Worm (Caenorhabditis elegans) whole organism, young adult: Measurements from ENCODE around the gene Y38F1A.7.
A peak's percentile ranks its signal among the peaks of the same experiment; 100 is the strongest.

Experiments used
- B0019.2 ChIP-seq: fragments of 200-800 bp; sonication (Bioruptor generic); conservative IDR thresholded peaks from 2 replicates; pipeline ENCODE4 v1.3.6; 2022; ENCODE audit warnings: missing genetic modification reagents, missing genetic modification characterization, missing compliant biosample characterization
- D2030.7 ChIP-seq: fragments of 200-800 bp; sonication (Bioruptor generic); IDR thresholded peaks from 2 replicates; pipeline ENCODE4 v1.3.6; 2022; ENCODE audit warnings: missing genetic modification reagents, missing genetic modification characterization, missing compliant biosample characterization
- F10E7.11 ChIP-seq: sonication (generic microtip); optimal IDR thresholded peaks from 2 replicates; lab custom pipeline; 2017; ENCODE audit warnings: mild to moderate bottlenecking, missing genetic modification characterization, moderate library complexity, missing compliant biosample characterization
- F37B4.10 ChIP-seq: fragments of 200-800 bp; sonication (Bioruptor generic); IDR thresholded peaks from 2 replicates; pipeline ENCODE4 v1.3.6; 2022; ENCODE audit warnings: missing genetic modification characterization, missing compliant biosample characterization
- K11D2.4 ChIP-seq: fragments of 200-800 bp; sonication (Bioruptor generic); IDR thresholded peaks from 2 replicates; pipeline ENCODE4 v1.3.6; 2022; ENCODE audit warnings: missing genetic modification reagents, missing genetic modification characterization, missing compliant biosample characterization
- Y95B8A.8 ChIP-seq: fragments of 200-800 bp; sonication (Bioruptor generic); IDR thresholded peaks from 2 replicates; pipeline ENCODE4 v1.3.6; 2022; ENCODE audit warnings: missing genetic modification reagents, missing genetic modification characterization, missing compliant biosample characterization
- aptf-2 ChIP-seq: fragments of 200-800 bp; sonication (Bioruptor generic); conservative IDR thresholded peaks from 2 replicates; pipeline ENCODE4 v1.3.6; 2022; ENCODE audit warnings: missing genetic modification reagents, missing genetic modification characterization, missing compliant biosample characterization
- athp-1 ChIP-seq: sonication (generic microtip); optimal IDR thresholded peaks from 2 replicates; lab custom pipeline; 2017; ENCODE audit warnings: mild to moderate bottlenecking, missing genetic modification characterization, missing compliant biosample characterization
- cebp-1 ChIP-seq, 2 experiments: fragments of 200-800 bp in 1 of 2; sonication (Bioruptor generic) in 1 of 2; sonication (generic microtip) in 1 of 2; IDR thresholded peaks in 1 of 2; optimal IDR thresholded peaks in 1 of 2; 2 replicates each; pipeline versions ENCODE4 v1.3.6 to Lab custom; 2017 to 2022; ENCODE audit warnings: missing compliant biosample characterization in 2 of 2, missing genetic modification characterization in 2 of 2, mild to moderate bottlenecking in 1 of 2, missing genetic modification reagents in 1 of 2, moderate library complexity in 1 of 2
- ceh-100 ChIP-seq: fragments of 200-800 bp; sonication (Bioruptor generic); IDR thresholded peaks from 2 replicates; pipeline ENCODE4 v1.3.6; 2022; ENCODE audit warnings: missing genetic modification reagents, missing genetic modification characterization, missing compliant biosample characterization
- ceh-58 ChIP-seq: fragments of 200-800 bp; sonication (Bioruptor generic); IDR thresholded peaks from 2 replicates; pipeline ENCODE4 v1.3.6; 2022; ENCODE audit warnings: missing genetic modification characterization, missing compliant biosample characterization
- die-1 ChIP-seq: sonication (generic microtip); optimal IDR thresholded peaks from 2 replicates; lab custom pipeline; 2016; ENCODE audit warnings: missing genotype, mild to moderate bottlenecking, missing genetic modification characterization, missing compliant biosample characterization
- dox-1 ChIP-seq: fragments of 200-800 bp; sonication (Bioruptor generic); IDR thresholded peaks from 2 replicates; pipeline ENCODE4 v1.3.6; 2022; ENCODE audit warnings: missing genetic modification reagents, missing genetic modification characterization, missing compliant biosample characterization
- dpl-1 ChIP-seq: fragments of 150-350 bp; optimal IDR thresholded peaks from 2 replicates; lab custom pipeline; 2014; ENCODE audit warnings: missing biosample characterization, missing genetic modification reagents, missing genetic modification characterization
- egl-18 ChIP-seq: fragments of 200-800 bp; sonication (Bioruptor generic); IDR thresholded peaks from 2 replicates; pipeline ENCODE4 v1.3.6; 2022; ENCODE audit warnings: missing genetic modification reagents, missing genetic modification characterization, missing compliant biosample characterization
- hlh-26 ChIP-seq: fragments of 200-800 bp; sonication (Bioruptor generic); conservative IDR thresholded peaks from 2 replicates; pipeline ENCODE4 v1.3.6; 2022; ENCODE audit warnings: missing genetic modification reagents, missing genetic modification characterization, missing compliant biosample characterization
- hmg-1.2 ChIP-seq: fragments of 200-800 bp; sonication (Bioruptor generic); IDR thresholded peaks from 2 replicates; pipeline ENCODE4 v1.3.6; 2022; ENCODE audit warnings: missing genetic modification reagents, missing genetic modification characterization, missing compliant biosample characterization
- hrde-1 ChIP-seq: sonication (generic microtip); optimal IDR thresholded peaks from 2 replicates; lab custom pipeline; 2016; ENCODE audit warnings: missing genetic modification characterization, mild to moderate bottlenecking, missing compliant biosample characterization, moderate library complexity, missing genotype, missing genetic modification reagents, borderline replicate concordance
- let-607 ChIP-seq, 2 experiments: fragments of 200-800 bp in 1 of 2; sonication (Bioruptor generic) in 1 of 2; sonication (generic microtip) in 1 of 2; optimal IDR thresholded peaks; 2 replicates each; lab custom pipeline; 2016 to 2018; ENCODE audit warnings: mild to moderate bottlenecking in 2 of 2, missing compliant biosample characterization in 2 of 2, missing genetic modification characterization in 2 of 2, moderate library complexity in 2 of 2, missing genotype in 1 of 2
- lin-35 ChIP-seq, 3 experiments: fragments of 150-350 bp in 2 of 3; sonication (generic microtip) in 1 of 3; optimal IDR thresholded peaks; 2 replicates each; lab custom pipeline; 2014 to 2018; ENCODE audit warnings: missing biosample characterization in 3 of 3, missing genetic modification characterization in 3 of 3, missing genetic modification reagents in 3 of 3
- lir-1 ChIP-seq: fragments of 200-800 bp; sonication (Bioruptor generic); conservative IDR thresholded peaks from 2 replicates; pipeline ENCODE4 v1.3.6; 2022; ENCODE audit warnings: missing genetic modification reagents, missing genetic modification characterization, missing compliant biosample characterization
- madf-3 ChIP-seq: fragments of 200-800 bp; sonication (Bioruptor generic); IDR thresholded peaks from 2 replicates; pipeline ENCODE4 v1.3.6; 2022; ENCODE audit warnings: missing genetic modification reagents, missing genetic modification characterization, missing compliant biosample characterization
- mel-28 ChIP-seq: sonication (generic microtip); optimal IDR thresholded peaks from 2 replicates; lab custom pipeline; 2016; ENCODE audit warnings: borderline replicate concordance, mild to moderate bottlenecking, missing genetic modification characterization, missing compliant biosample characterization
- nfya-1 ChIP-seq: sonication (generic microtip); optimal IDR thresholded peaks from 2 replicates; lab custom pipeline; 2017; ENCODE audit warnings: antibody characterized with exemption, missing compliant biosample characterization, missing genetic modification characterization, borderline replicate concordance; ENCODE audit not compliant: insufficient read depth
- nfyb-1 ChIP-seq: fragments of 200-800 bp; sonication (Bioruptor generic); IDR thresholded peaks from 2 replicates; pipeline ENCODE4 v1.3.6; 2022; ENCODE audit warnings: missing genetic modification reagents, missing genetic modification characterization, missing compliant biosample characterization
- nhr-80 ChIP-seq: sonication (generic microtip); optimal IDR thresholded peaks from 2 replicates; lab custom pipeline; 2016; ENCODE audit warnings: missing genetic modification characterization, missing compliant biosample characterization
- snpc-3.4 ChIP-seq: sonication (generic microtip); optimal IDR thresholded peaks from 2 replicates; lab custom pipeline; 2017; ENCODE audit warnings: missing genetic modification characterization, mild to moderate bottlenecking, missing compliant biosample characterization, antibody characterized with exemption, moderate library complexity, missing genotype, missing genetic modification reagents
- snpc-4 ChIP-seq, 5 experiments: fragments of 150-350 bp in 1 of 5; sonication (generic microtip) in 4 of 5; optimal IDR thresholded peaks; 2 replicates each; lab custom pipeline; 2014 to 2018; ENCODE audit warnings: missing genetic modification characterization in 5 of 5, missing biosample characterization in 3 of 5, antibody characterized with exemption in 2 of 5, mild to moderate bottlenecking in 2 of 5, missing compliant biosample characterization in 2 of 5, missing genotype in 2 of 5, moderate library complexity in 2 of 5, missing genetic modification reagents in 1 of 5
- tbx-9 ChIP-seq: sonication (generic microtip); optimal IDR thresholded peaks from 2 replicates; lab custom pipeline; 2016; ENCODE audit warnings: borderline replicate concordance, missing genetic modification characterization, inconsistent platforms, missing compliant biosample characterization
- tlf-1 ChIP-seq: fragments of 200-800 bp; sonication (Bioruptor generic); optimal IDR thresholded peaks from 2 replicates; lab custom pipeline; 2018; ENCODE audit warnings: mild to moderate bottlenecking, missing genetic modification characterization, missing compliant biosample characterization
- unc-62 ChIP-seq: fragments of 150-350 bp; optimal IDR thresholded peaks from 2 replicates; lab custom pipeline; 2014; ENCODE audit warnings: missing biosample characterization, missing genetic modification reagents, missing genetic modification characterization
- zfh-2 ChIP-seq: fragments of 200-800 bp; sonication (Bioruptor generic); conservative IDR thresholded peaks from 2 replicates; pipeline ENCODE4 v1.3.6; 2022; ENCODE audit warnings: missing genetic modification reagents, missing genetic modification characterization, missing compliant biosample characterization
- zim-3 ChIP-seq: sonication (generic microtip); optimal IDR thresholded peaks from 2 replicates; lab custom pipeline; 2017; ENCODE audit warnings: mild to moderate bottlenecking, missing genetic modification characterization, moderate library complexity, missing compliant biosample characterization
- ztf-28 ChIP-seq: fragments of 200-800 bp; sonication (Bioruptor generic); IDR thresholded peaks from 2 replicates; pipeline ENCODE4 v1.3.6; 2022; ENCODE audit warnings: missing genetic modification reagents, missing genetic modification characterization, missing compliant biosample characterization

The Y38F1A.7 gene

ce11 chrII:13030567-13031188, 33.1 kb upstream of the Y38F1A.7 start (continued):
- TF ChIP-seq F10E7.11 (tag; lab: Kevin White, UChicago), result no peak
- TF ChIP-seq snpc-4 (GFP tag; optimal IDR thresholded peaks at IDR 0.05; lab: Kevin White, UChicago), result no peak
- TF ChIP-seq snpc-4 (tag; optimal IDR thresholded peaks at IDR 0.05; lab: Kevin White, UChicago), result peak in 2 of 4 experiments; percentile 4 to 5
- TF ChIP-seq lir-1 (GFP tag; lab: Robert Waterston, UW), result no peak
- TF ChIP-seq hlh-26, result no peak

ce11 chrII:13030051-13030437, 32.4 kb upstream of the Y38F1A.7 start:
- 0 out of 2 replicates have a peak, but pooled peaks have one; percentile 13 for TF ChIP-seq madf-3 (GFP tag; lab: Robert Waterston, UW)
- peak; percentile 61; the same call in 1 of the 2 replicates for TF ChIP-seq zfh-2
- no peak for TF ChIP-seq Y95B8A.8 (GFP tag; lab: Robert Waterston, UW)
- no peak for TF ChIP-seq cebp-1 (GFP tag; IDR thresholded peaks at IDR 0.05; lab: Robert Waterston, UW)
- TF ChIP-seq cebp-1 (tag; optimal IDR thresholded peaks at IDR 0.05; lab: Kevin White, UChicago), result peak; percentile 8
- peak; percentile 33; the same call in 1 of the 2 replicates for TF ChIP-seq hmg-1.2 (GFP tag; lab: Robert Waterston, UW)

ce11 chrII:13029290-13030050, 31.9 kb upstream of the Y38F1A.7 start:
- TF ChIP-seq mel-28 (tag; lab: Kevin White, UChicago) (no peak), dox-1 (0 out of 2 replicates have a peak, but pooled peaks have one; percentile 1), cebp-1 (GFP tag; IDR thresholded peaks at IDR 0.05; lab: Robert Waterston, UW) (no peak), cebp-1 (tag; optimal IDR thresholded peaks at IDR 0.05; lab: Kevin White, UChicago) (peak; percentile 64)

ce11 chrII:13025794-13026412, 28.3 kb upstream of the Y38F1A.7 start, which contains the start of gene max-2:
Gene max-2, minus strand, starts transcription at chrII:13025844.
- TF ChIP-seq B0019.2 (no peak), nfyb-1 (GFP tag; lab: Robert Waterston, UW) (no peak), ztf-28 (GFP tag; lab: Robert Waterston, UW) (no peak), nfya-1 (tag; lab: Kevin White, UChicago) (no peak), nhr-80 (tag; lab: Kevin White, UChicago) (peak; percentile 66), dox-1 (peak; percentile 33; the same call in 1 of the 2 replicates), cebp-1 (GFP tag; IDR thresholded peaks at IDR 0.05; lab: Robert Waterston, UW) (no peak), cebp-1 (tag; optimal IDR thresholded peaks at IDR 0.05; lab: Kevin White, UChicago) (peak; percentile 27), unc-62 (no peak), F37B4.10 (no peak), athp-1 (tag; lab: Kevin White, UChicago) (no peak), ceh-100 (GFP tag; lab: Robert Waterston, UW) (no peak), dpl-1 (no peak), hmg-1.2 (GFP tag; lab: Robert Waterston, UW) (peak; percentile 34; the same call in 1 of the 2 replicates)

- TF ChIP-seq let-607 (tag; optimal IDR thresholded peaks at IDR 0.05; lab: Kevin White, UChicago), result no peak
- TF ChIP-seq zfh-2, result peak; percentile 51; the same call in 1 of the 2 replicates
- TF ChIP-seq, all 124 proteins: peak for 1
Measured at ce11 chrII:13023518-13023917, 25.9 kb upstream of the Y38F1A.7 start.

ce11 chrII:13022555-13022954, 25.0 kb upstream of the Y38F1A.7 start:
- TF ChIP-seq nfya-1 (tag; lab: Kevin White, UChicago), result no peak
- no peak for TF ChIP-seq ceh-58 (GFP tag; lab: Robert Waterston, UW)
- no peak for TF ChIP-seq zim-3 (tag; lab: Kevin White, UChicago)
- TF ChIP-seq hrde-1 (tag; lab: Kevin White, UChicago), result no peak
- TF ChIP-seq tbx-9 (tag; lab: Kevin White, UChicago), result no peak
- no peak for TF ChIP-seq tlf-1 (GFP tag; lab: Kevin White, UChicago)
- no peak for TF ChIP-seq aptf-2 (GFP tag; lab: Robert Waterston, UW)
- no peak for TF ChIP-seq snpc-3.4 (tag; lab: Kevin White, UChicago)
- TF ChIP-seq egl-18 (GFP tag; lab: Robert Waterston, UW), result no peak
- TF ChIP-seq lin-35 (GFP tag; optimal IDR thresholded peaks at IDR 0.05; lab: Kevin White, UChicago), result no peak
- TF ChIP-seq K11D2.4, result no peak
- no peak for TF ChIP-seq die-1 (tag; lab: Kevin White, UChicago)
- no peak for TF ChIP-seq D2030.7 (GFP tag; lab: Robert Waterston, UW)
